Worm (Caenorhabditis elegans) whole organism, mixed stage, embryonic: Measurements from ENCODE around the gene str-177.

Experiments used
- blmp-1 ChIP-seq: fragments of 150-350 bp; optimal IDR thresholded peaks from 2 replicates; lab custom pipeline; 2014; ENCODE audit warnings: missing biosample characterization, missing genetic modification characterization
- elt-1 ChIP-seq: sonication (generic microtip); optimal IDR thresholded peaks from 2 replicates; lab custom pipeline; 2017; ENCODE audit warnings: missing genetic modification characterization, mild to moderate bottlenecking, missing compliant biosample characterization, antibody characterized with exemption, moderate library complexity, borderline replicate concordance; ENCODE audit not compliant: insufficient read depth
- flh-1 ChIP-seq: fragments of 200-800 bp; sonication (Bioruptor generic); optimal IDR thresholded peaks from 2 replicates; lab custom pipeline; 2018; ENCODE audit warnings: mild to moderate bottlenecking, missing genetic modification characterization, moderate library complexity, missing compliant biosample characterization
- lin-13 ChIP-seq: fragments of 150-350 bp; optimal IDR thresholded peaks from 2 replicates; lab custom pipeline; 2014; ENCODE audit warnings: missing biosample characterization, missing genetic modification characterization
- mep-1 ChIP-seq: fragments of 150-350 bp; optimal IDR thresholded peaks from 2 replicates; lab custom pipeline; 2017; ENCODE audit warnings: missing biosample characterization, missing genetic modification reagents, missing genetic modification characterization, inconsistent platforms
- nhr-12 ChIP-seq: fragments of 150-350 bp; optimal IDR thresholded peaks from 2 replicates; lab custom pipeline; 2014; ENCODE audit warnings: missing biosample characterization, missing genetic modification characterization
- nhr-2 ChIP-seq: fragments of 150-350 bp; optimal IDR thresholded peaks from 2 replicates; lab custom pipeline; 2014; ENCODE audit warnings: missing biosample characterization, missing genetic modification characterization
- nhr-237 ChIP-seq: fragments of 150-350 bp; optimal IDR thresholded peaks from 2 replicates; lab custom pipeline; 2014; ENCODE audit warnings: missing biosample characterization, missing genetic modification characterization
- nhr-76 ChIP-seq: sonication (generic microtip); optimal IDR thresholded peaks from 2 replicates; lab custom pipeline; 2017; ENCODE audit warnings: missing biosample characterization, missing genetic modification characterization
- sem-2 ChIP-seq: fragments of 200-800 bp; sonication (Bioruptor generic); optimal IDR thresholded peaks from 2 replicates; lab custom pipeline; 2018; ENCODE audit warnings: mild to moderate bottlenecking, missing genetic modification characterization, missing compliant biosample characterization
- snpc-4 ChIP-seq: fragments of 150-350 bp; optimal IDR thresholded peaks from 2 replicates; lab custom pipeline; 2014; ENCODE audit warnings: missing biosample characterization, missing genetic modification characterization
- unc-39 ChIP-seq: fragments of 150-350 bp; optimal IDR thresholded peaks from 2 replicates; lab custom pipeline; 2014; ENCODE audit warnings: missing biosample characterization, missing genetic modification characterization
- ztf-11 ChIP-seq: fragments of 150-350 bp; optimal IDR thresholded peaks from 2 replicates; lab custom pipeline; 2014; ENCODE audit warnings: missing biosample characterization, missing genetic modification characterization

- TF ChIP-seq nhr-237 (tag; lab: Kevin White, UChicago) (no peak), mep-1 (tag; lab: Kevin White, UChicago) (no peak), sem-2 (GFP tag; lab: Kevin White, UChicago) (no peak), unc-39 (tag; lab: Kevin White, UChicago) (no peak), lin-13 (tag; lab: Kevin White, UChicago) (no peak), ztf-11 (tag; lab: Kevin White, UChicago) (no peak), elt-1 (tag; lab: Kevin White, UChicago) (no peak), nhr-2 (tag; lab: Kevin White, UChicago) (no peak), nhr-12 (tag; lab: Kevin White, UChicago) (no peak), blmp-1 (tag; lab: Kevin White, UChicago) (no peak), snpc-4 (no peak), nhr-76 (no peak), flh-1 (GFP tag; lab: Kevin White, UChicago) (no peak)
Observed at ce11 chrV:9165073-9165699, 33.6 kb downstream of the str-177 start, which contains the start of gene col-10.
